Fruit fly (Drosophila melanogaster) whole organism, prepupa: ENCODE results near the gene CG6678.
A peak's percentile ranks its signal among the peaks of the same experiment; 100 is the strongest.

Experiments
- Blimp-1 ChIP-seq: fragments of 200-800 bp; sonication (Bioruptor generic); optimal IDR thresholded peaks from 3 replicates; lab custom pipeline; 2017; ENCODE audit warnings: missing biosample characterization, missing genetic modification characterization, mild to moderate bottlenecking, moderate library complexity, missing genetic modification reagents
- CG10631 ChIP-seq: fragments of 200-800 bp; sonication (Bioruptor generic); optimal IDR thresholded peaks from 2 replicates; lab custom pipeline; 2016; ENCODE audit warnings: missing biosample characterization, missing genetic modification characterization
- CG11294 ChIP-seq: fragments of 200-800 bp; sonication (Bioruptor generic); IDR thresholded peaks from 2 replicates; pipeline ENCODE4 v1.3.6; 2022; ENCODE audit warnings: missing biosample characterization, missing genetic modification characterization
- CG11762 ChIP-seq: fragments of 200-800 bp; sonication (Bioruptor generic); optimal IDR thresholded peaks from 3 replicates; lab custom pipeline; 2016; ENCODE audit warnings: missing biosample characterization, missing genetic modification characterization; ENCODE audit not compliant: insufficient read depth
- CG11902 ChIP-seq: fragments of 200-800 bp; sonication (Bioruptor generic); optimal IDR thresholded peaks from 3 replicates; lab custom pipeline; 2016; ENCODE audit warnings: missing biosample characterization, missing genetic modification characterization
- CG15336 ChIP-seq: fragments of 200-800 bp; sonication (Bioruptor generic); IDR thresholded peaks from 2 replicates; pipeline ENCODE4 v1.3.6; 2022; ENCODE audit warnings: missing biosample characterization, missing genetic modification characterization
- CG1621 ChIP-seq: fragments of 200-800 bp; sonication (Bioruptor generic); optimal IDR thresholded peaks from 3 replicates; lab custom pipeline; 2018; ENCODE audit warnings: missing biosample characterization, mild to moderate bottlenecking, missing genetic modification characterization
- CG16779 ChIP-seq: fragments of 200-800 bp; sonication (Bioruptor generic); optimal IDR thresholded peaks from 3 replicates; lab custom pipeline; 2017; ENCODE audit warnings: missing biosample characterization, mild to moderate bottlenecking, missing genetic modification characterization
- CG3032 ChIP-seq: fragments of 200-800 bp; optimal IDR thresholded peaks from 2 replicates; lab custom pipeline; 2019; ENCODE audit warnings: missing biosample characterization, mild to moderate bottlenecking, missing genetic modification characterization, moderate library complexity
- CG31627 ChIP-seq: fragments of 200-800 bp; sonication (Bioruptor generic); optimal IDR thresholded peaks from 3 replicates; lab custom pipeline; 2016; ENCODE audit warnings: missing biosample characterization, missing genetic modification characterization
- CG32006 ChIP-seq: fragments of 200-800 bp; sonication (Bioruptor generic); optimal IDR thresholded peaks from 3 replicates; lab custom pipeline; 2017; ENCODE audit warnings: missing biosample characterization, mild to moderate bottlenecking, missing genetic modification characterization
- CG4318 ChIP-seq: fragments of 200-800 bp; sonication (Bioruptor generic); optimal IDR thresholded peaks from 3 replicates; lab custom pipeline; 2017; ENCODE audit warnings: missing biosample characterization, mild to moderate bottlenecking, missing genetic modification characterization
- CG6163 ChIP-seq: fragments of 200-800 bp; sonication (Bioruptor generic); IDR thresholded peaks from 3 replicates; pipeline ENCODE4 v1.3.6; 2022; ENCODE audit warnings: missing biosample characterization, missing genetic modification characterization
- CG6792 ChIP-seq: fragments of 200-800 bp; sonication (Bioruptor generic); optimal IDR thresholded peaks from 3 replicates; lab custom pipeline; 2016; ENCODE audit warnings: missing biosample characterization, missing genetic modification characterization
- CG6808 ChIP-seq: fragments of 200-800 bp; sonication (Bioruptor generic); optimal IDR thresholded peaks from 3 replicates; lab custom pipeline; 2017; ENCODE audit warnings: missing biosample characterization, missing genetic modification characterization, mild to moderate bottlenecking, moderate library complexity, missing genetic modification reagents
- CG6854 ChIP-seq: fragments of 200-800 bp; sonication (Bioruptor generic); optimal IDR thresholded peaks from 2 replicates; lab custom pipeline; 2017; ENCODE audit warnings: missing biosample characterization, mild to moderate bottlenecking, missing genetic modification characterization
- CG7368 ChIP-seq: fragments of 200-800 bp; sonication (Bioruptor generic); optimal IDR thresholded peaks from 3 replicates; lab custom pipeline; 2016; ENCODE audit warnings: missing biosample characterization, missing genetic modification characterization
- CG8119 ChIP-seq: fragments of 200-800 bp; sonication (Bioruptor generic); IDR thresholded peaks from 3 replicates; pipeline ENCODE4 v1.3.6; 2022; ENCODE audit warnings: missing biosample characterization, missing genetic modification characterization
- CG8319 ChIP-seq: fragments of 200-800 bp; sonication (Bioruptor generic); optimal IDR thresholded peaks from 3 replicates; lab custom pipeline; 2016; ENCODE audit warnings: missing biosample characterization, missing genetic modification characterization
- CG9139 ChIP-seq: fragments of 200-800 bp; sonication (Bioruptor generic); optimal IDR thresholded peaks from 3 replicates; lab custom pipeline; 2017; ENCODE audit warnings: missing biosample characterization, mild to moderate bottlenecking, missing genetic modification characterization
- Eip75B ChIP-seq: fragments of 200-800 bp; sonication (Bioruptor generic); optimal IDR thresholded peaks from 3 replicates; lab custom pipeline; 2016; ENCODE audit warnings: missing biosample characterization, missing genetic modification characterization
- Eip78C ChIP-seq: fragments of 200-800 bp; sonication (Bioruptor generic); peaks from one replicate; lab custom pipeline; 2016; ENCODE audit warnings: missing biosample characterization, missing genetic modification characterization
- Ets21C ChIP-seq: fragments of 200-800 bp; sonication (Bioruptor generic); optimal IDR thresholded peaks from 3 replicates; lab custom pipeline; 2016; ENCODE audit warnings: missing biosample characterization, missing genetic modification characterization
- Ets96B ChIP-seq: fragments of 200-800 bp; optimal IDR thresholded peaks from 2 replicates; lab custom pipeline; 2019; ENCODE audit warnings: missing biosample characterization, mild to moderate bottlenecking, missing genetic modification characterization, moderate library complexity
- Hr38 ChIP-seq: sonication (Bioruptor generic); optimal IDR thresholded peaks from 2 replicates; lab custom pipeline; 2016; ENCODE audit warnings: missing biosample characterization, missing genetic modification characterization
- Lpt ChIP-seq: fragments of 200-800 bp; sonication (Bioruptor generic); optimal IDR thresholded peaks from 3 replicates; lab custom pipeline; 2016; ENCODE audit warnings: missing biosample characterization, missing genetic modification characterization
- OdsH ChIP-seq: fragments of 200-800 bp; sonication (Bioruptor generic); optimal IDR thresholded peaks from 3 replicates; lab custom pipeline; 2016; ENCODE audit warnings: missing biosample characterization, missing genetic modification characterization
- Smox ChIP-seq: fragments of 200-800 bp; sonication (Bioruptor generic); optimal IDR thresholded peaks from 3 replicates; lab custom pipeline; 2016; ENCODE audit warnings: missing biosample characterization, missing genetic modification characterization
- Sox102F ChIP-seq: fragments of 200-800 bp; sonication (Bioruptor generic); optimal IDR thresholded peaks from 2 replicates; lab custom pipeline; 2016; ENCODE audit warnings: missing biosample characterization, mild to moderate bottlenecking, missing genetic modification characterization
- Sox15 ChIP-seq: fragments of 200-800 bp; sonication (Bioruptor generic); optimal IDR thresholded peaks from 3 replicates; lab custom pipeline; 2016; ENCODE audit warnings: missing biosample characterization, missing genetic modification characterization
- acj6 ChIP-seq: fragments of 200-800 bp; sonication (Bioruptor generic); optimal IDR thresholded peaks from 3 replicates; lab custom pipeline; 2016; ENCODE audit warnings: missing biosample characterization, missing genetic modification characterization
- cyc ChIP-seq: fragments of 200-800 bp; sonication (Bioruptor generic); optimal IDR thresholded peaks from 3 replicates; lab custom pipeline; 2016; ENCODE audit warnings: missing biosample characterization, missing genetic modification characterization
- dac ChIP-seq: fragments of 200-800 bp; sonication (Bioruptor generic); optimal IDR thresholded peaks from 2 replicates; lab custom pipeline; 2017; ENCODE audit warnings: missing biosample characterization, mild to moderate bottlenecking, missing genetic modification characterization
- eg ChIP-seq: fragments of 200-800 bp; sonication (Bioruptor generic); IDR thresholded peaks from 3 replicates; pipeline ENCODE4 v1.3.6; 2022; ENCODE audit warnings: missing biosample characterization, missing genetic modification characterization
- esn ChIP-seq: fragments of 200-800 bp; sonication (Bioruptor generic); optimal IDR thresholded peaks from 2 replicates; lab custom pipeline; 2016; ENCODE audit warnings: missing biosample characterization, mild to moderate bottlenecking, missing genetic modification characterization, moderate library complexity
- fd59A ChIP-seq: fragments of 200-800 bp; sonication (Bioruptor generic); optimal IDR thresholded peaks from 2 replicates; lab custom pipeline; 2017; ENCODE audit warnings: missing biosample characterization, mild to moderate bottlenecking, missing genetic modification characterization, missing genetic modification reagents
- fd85E ChIP-seq: fragments of 200-800 bp; sonication (Bioruptor generic); optimal IDR thresholded peaks from 3 replicates; lab custom pipeline; 2016; ENCODE audit warnings: missing biosample characterization, missing genetic modification characterization
- fkh ChIP-seq: fragments of 200-800 bp; sonication (Bioruptor generic); optimal IDR thresholded peaks from 3 replicates; lab custom pipeline; 2017; ENCODE audit warnings: missing biosample characterization, mild to moderate bottlenecking, missing genetic modification characterization, moderate library complexity
- net ChIP-seq: fragments of 200-800 bp; sonication (Bioruptor generic); optimal IDR thresholded peaks from 3 replicates; lab custom pipeline; 2016; ENCODE audit warnings: missing biosample characterization, missing genetic modification characterization
- pdm3 ChIP-seq: fragments of 200-800 bp; sonication (Bioruptor generic); optimal IDR thresholded peaks from 3 replicates; lab custom pipeline; 2016; ENCODE audit warnings: missing biosample characterization, missing genetic modification characterization
- salr ChIP-seq, 2 experiments: fragments of 200-800 bp; sonication (Bioruptor generic); optimal IDR thresholded peaks; 3 replicates each; lab custom pipeline; 2016 to 2018; ENCODE audit warnings: missing biosample characterization in 2 of 2, missing genetic modification characterization in 2 of 2, mild to moderate bottlenecking in 1 of 2
- spab ChIP-seq: fragments of 200-800 bp; sonication (Bioruptor generic); optimal IDR thresholded peaks from 2 replicates; lab custom pipeline; 2017; ENCODE audit warnings: missing biosample characterization, mild to moderate bottlenecking, missing genetic modification characterization, missing genetic modification reagents
- svp ChIP-seq: fragments of 200-800 bp; sonication (Bioruptor generic); peaks from one replicate; lab custom pipeline; 2016; ENCODE audit warnings: missing biosample characterization, missing genetic modification characterization
- topi ChIP-seq: fragments of 200-800 bp; sonication (Bioruptor generic); optimal IDR thresholded peaks from 3 replicates; lab custom pipeline; 2016; ENCODE audit warnings: missing biosample characterization, missing genetic modification characterization
- vri ChIP-seq: fragments of 200-800 bp; sonication (Bioruptor generic); optimal IDR thresholded peaks from 3 replicates; lab custom pipeline; 2016; ENCODE audit warnings: missing biosample characterization, mild to moderate bottlenecking, missing genetic modification characterization

Gene CG6678

DNA sequence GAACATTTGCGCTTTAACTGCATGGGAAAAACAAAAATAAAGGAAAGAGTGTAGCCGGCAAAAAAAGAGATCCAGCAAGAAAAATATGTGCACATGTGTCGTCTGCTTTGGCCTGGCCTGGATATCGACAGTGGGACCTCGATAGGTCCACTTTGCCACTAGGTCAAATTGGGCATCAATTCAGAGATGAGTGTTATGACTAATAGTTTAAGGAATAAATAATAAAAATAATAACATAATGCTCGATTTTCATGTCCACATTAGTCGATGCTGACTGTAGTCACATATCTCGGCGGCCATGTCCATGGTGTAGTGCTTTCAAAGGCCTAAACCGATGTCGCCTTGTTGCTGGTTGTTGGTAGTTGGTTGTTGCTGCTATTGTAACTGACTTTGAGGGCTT lies 10.7 kb downstream of the CG6678 start (continued):
- peak; percentile 98 for TF ChIP-seq CG15336
- peak; percentile 96 for TF ChIP-seq CG3032 (tag; lab: Kevin White, UChicago)
- peak; percentile 98 for TF ChIP-seq CG10631 (GFP tag; lab: Kevin White, UChicago)
- peak; percentile 95 for TF ChIP-seq Ets96B
- peak; percentile 90 for TF ChIP-seq dac (GFP tag; lab: Kevin White, UChicago)
- TF ChIP-seq eg (GFP tag; lab: Robert Waterston, UW) = peak; percentile 96
- TF ChIP-seq CG6792 (GFP tag; lab: Kevin White, UChicago) = peak; percentile 93
- peak; percentile 96 for TF ChIP-seq CG6808
- peak; percentile 63 for TF ChIP-seq Blimp-1
- TF ChIP-seq spab = peak; percentile 95
- TF ChIP-seq Lpt (GFP tag; lab: Kevin White, UChicago) = peak; percentile 93
- peak; percentile 90 for TF ChIP-seq CG16779 (tag; lab: Kevin White, UChicago)
- TF ChIP-seq fd59A (GFP tag; lab: Kevin White, UChicago) = peak; percentile 94
- TF ChIP-seq CG4318 (GFP tag; lab: Kevin White, UChicago) = peak; percentile 91
- peak; percentile 97 for TF ChIP-seq CG8119
- peak; percentile 96 for TF ChIP-seq CG32006 (GFP tag; lab: Kevin White, UChicago)
- peak; percentile 92 for TF ChIP-seq net (GFP tag; lab: Kevin White, UChicago)
- TF ChIP-seq CG11762 (GFP tag; lab: Kevin White, UChicago) = peak; percentile 90
- TF ChIP-seq vri (GFP tag; lab: Kevin White, UChicago) = peak; percentile 73
- peak; percentile 95 for TF ChIP-seq OdsH (GFP tag; lab: Kevin White, UChicago)
- TF ChIP-seq Hr38 (GFP tag; lab: Kevin White, UChicago) = peak; percentile 6

DNA sequence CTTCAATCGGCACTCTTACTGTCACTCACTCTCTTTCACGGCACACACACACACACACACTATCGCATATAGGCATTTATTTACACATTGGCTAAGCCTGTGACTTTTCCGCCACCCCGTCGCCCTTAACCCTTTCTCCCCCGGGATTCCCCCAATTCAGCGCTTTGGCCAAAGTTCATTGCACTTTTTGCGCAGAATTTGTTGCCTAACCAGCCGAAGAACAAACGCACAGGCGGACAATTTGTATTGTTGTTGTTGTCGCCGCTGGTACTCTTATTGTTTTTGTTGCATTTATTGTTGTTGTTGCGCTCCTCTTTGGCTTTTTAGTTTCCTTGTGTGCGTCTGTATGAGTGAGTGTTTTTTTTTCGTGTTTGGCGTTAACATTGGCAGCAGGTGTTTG lies 11.9 kb downstream of the CG6678 start:
- TF ChIP-seq salr (GFP tag; optimal IDR thresholded peaks at IDR 0.05; lab: Kevin White, UChicago) (no peak), pdm3 (GFP tag; lab: Kevin White, UChicago) (no peak), CG11902 (GFP tag; lab: Kevin White, UChicago) (no peak), CG31627 (GFP tag; lab: Kevin White, UChicago) (no peak), Sox15 (GFP tag; lab: Kevin White, UChicago) (no peak), fd85E (GFP tag; lab: Kevin White, UChicago) (no peak), Eip78C (GFP tag; lab: Kevin White, UChicago) (no peak), CG6792 (GFP tag; lab: Kevin White, UChicago) (no peak), svp (GFP tag; lab: Kevin White, UChicago) (no peak), esn (GFP tag; lab: Kevin White, UChicago) (no peak), Sox102F (GFP tag; lab: Kevin White, UChicago) (no peak), CG32006 (GFP tag; lab: Kevin White, UChicago) (no peak)

DNA sequence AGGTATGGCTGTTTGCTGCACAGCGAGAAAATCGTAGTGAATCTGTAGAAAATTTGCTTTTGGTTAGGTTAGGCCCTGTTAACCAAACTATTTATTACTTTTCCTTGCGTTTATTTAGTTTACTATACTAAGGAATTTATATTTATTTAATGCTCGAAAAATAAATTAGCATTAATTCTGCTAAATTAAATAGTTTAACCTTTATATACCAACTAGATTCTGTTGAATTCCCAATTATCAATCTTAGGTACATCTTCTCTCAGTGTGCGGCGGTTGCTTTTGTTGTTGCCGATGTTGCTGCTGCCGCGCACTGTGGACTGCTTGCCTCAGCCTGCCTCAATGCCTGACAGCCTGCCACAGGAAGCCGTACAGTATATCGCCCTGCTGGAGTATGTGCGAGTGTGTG lies 12.3 kb downstream of the CG6678 start:
- TF ChIP-seq CG31627 (GFP tag; lab: Kevin White, UChicago) (peak; percentile 41), topi (GFP tag; lab: Kevin White, UChicago) (peak; percentile 70), CG8319 (GFP tag; lab: Kevin White, UChicago) (peak; percentile 61), CG6163 (GFP tag; lab: Robert Waterston, UW) (peak; percentile 72), CG11902 (GFP tag; lab: Kevin White, UChicago) (peak; percentile 35), CG32006 (GFP tag; lab: Kevin White, UChicago) (peak; percentile 69), esn (GFP tag; lab: Kevin White, UChicago) (peak; percentile 71), Hr38 (GFP tag; lab: Kevin White, UChicago) (no peak), CG9139 (GFP tag; lab: Kevin White, UChicago) (peak; percentile 31), Eip78C (GFP tag; lab: Kevin White, UChicago) (peak; percentile 92), CG7368 (GFP tag; lab: Kevin White, UChicago) (peak; percentile 45), CG6854 (GFP tag; lab: Kevin White, UChicago) (peak; percentile 17), Ets21C (no peak), Smox (GFP tag; lab: Kevin White, UChicago) (peak; percentile 61), fkh (GFP tag; lab: Kevin White, UChicago) (no peak), Eip75B (GFP tag; lab: Kevin White, UChicago) (peak; percentile 73), CG15336 (peak; percentile 61), spab (peak; percentile 65), vri (GFP tag; lab: Kevin White, UChicago) (no peak), cyc (GFP tag; lab: Kevin White, UChicago) (peak; percentile 60), svp (GFP tag; lab: Kevin White, UChicago) (peak; percentile 76), CG11294 (0 out of 2 replicates have a peak, but pooled peaks have one; percentile 32), salr (GFP tag; optimal IDR thresholded peaks at IDR 0.05; lab: Kevin White, UChicago) (peak in 1 of 2 experiments; percentile 54), dac (GFP tag; lab: Kevin White, UChicago) (peak; percentile 12), CG11762 (GFP tag; lab: Kevin White, UChicago) (peak; percentile 51), CG8119 (peak; percentile 69; the same call in 2 of the 3 replicates), acj6 (peak; percentile 57), Sox102F (GFP tag; lab: Kevin White, UChicago) (peak; percentile 37), CG6792 (GFP tag; lab: Kevin White, UChicago) (peak; percentile 60), CG1621 (peak; percentile 47), fd85E (GFP tag; lab: Kevin White, UChicago) (no peak)
